Worm (Caenorhabditis elegans) whole organism, young adult: ENCODE results near the gene F09E10.5.
A peak's percentile ranks its signal among the peaks of the same experiment; 100 is the strongest.

Source experiments
- B0019.2 ChIP-seq: fragments of 200-800 bp; sonication (Bioruptor generic); conservative IDR thresholded peaks from 2 replicates; pipeline ENCODE4 v1.3.6; 2022; ENCODE audit warnings: missing genetic modification reagents, missing genetic modification characterization, missing compliant biosample characterization
- B0336.3 ChIP-seq: fragments of 200-800 bp; sonication (Bioruptor generic); IDR thresholded peaks from 2 replicates; pipeline ENCODE4 v1.3.6; 2022; ENCODE audit warnings: missing genetic modification characterization, missing compliant biosample characterization
- C17E4.6 ChIP-seq: fragments of 200-800 bp; sonication (Bioruptor generic); IDR thresholded peaks from 2 replicates; pipeline ENCODE4 v1.3.6; 2022; ENCODE audit warnings: missing genetic modification reagents, missing genetic modification characterization, missing compliant biosample characterization
- D2030.7 ChIP-seq: fragments of 200-800 bp; sonication (Bioruptor generic); IDR thresholded peaks from 2 replicates; pipeline ENCODE4 v1.3.6; 2022; ENCODE audit warnings: missing genetic modification reagents, missing genetic modification characterization, missing compliant biosample characterization
- F37B4.10 ChIP-seq: fragments of 200-800 bp; sonication (Bioruptor generic); IDR thresholded peaks from 2 replicates; pipeline ENCODE4 v1.3.6; 2022; ENCODE audit warnings: missing genetic modification characterization, missing compliant biosample characterization
- F57A8.1 ChIP-seq: fragments of 200-800 bp; sonication (Bioruptor generic); optimal IDR thresholded peaks from 2 replicates; lab custom pipeline; 2018; ENCODE audit warnings: mild to moderate bottlenecking, missing genetic modification characterization, moderate library complexity, missing compliant biosample characterization
- F57C9.4 ChIP-seq: sonication (generic microtip); optimal IDR thresholded peaks from 2 replicates; lab custom pipeline; 2017; ENCODE audit warnings: mild to moderate bottlenecking, missing genetic modification characterization, missing compliant biosample characterization
- K11D2.4 ChIP-seq: fragments of 200-800 bp; sonication (Bioruptor generic); IDR thresholded peaks from 2 replicates; pipeline ENCODE4 v1.3.6; 2022; ENCODE audit warnings: missing genetic modification reagents, missing genetic modification characterization, missing compliant biosample characterization
- T07F8.4 ChIP-seq: sonication (generic microtip); optimal IDR thresholded peaks from 2 replicates; lab custom pipeline; 2016; ENCODE audit warnings: mild to moderate bottlenecking, missing genetic modification characterization, moderate library complexity, missing compliant biosample characterization
- aptf-2 ChIP-seq: fragments of 200-800 bp; sonication (Bioruptor generic); conservative IDR thresholded peaks from 2 replicates; pipeline ENCODE4 v1.3.6; 2022; ENCODE audit warnings: missing genetic modification reagents, missing genetic modification characterization, missing compliant biosample characterization
- athp-1 ChIP-seq: sonication (generic microtip); optimal IDR thresholded peaks from 2 replicates; lab custom pipeline; 2017; ENCODE audit warnings: mild to moderate bottlenecking, missing genetic modification characterization, missing compliant biosample characterization
- cebp-1 ChIP-seq, 2 experiments: fragments of 200-800 bp in 1 of 2; sonication (Bioruptor generic) in 1 of 2; sonication (generic microtip) in 1 of 2; IDR thresholded peaks in 1 of 2; optimal IDR thresholded peaks in 1 of 2; 2 replicates each; pipeline versions ENCODE4 v1.3.6 to Lab custom; 2017 to 2022; ENCODE audit warnings: missing compliant biosample characterization in 2 of 2, missing genetic modification characterization in 2 of 2, mild to moderate bottlenecking in 1 of 2, missing genetic modification reagents in 1 of 2, moderate library complexity in 1 of 2
- ceh-27 ChIP-seq: fragments of 200-800 bp; sonication (Bioruptor generic); optimal IDR thresholded peaks from 2 replicates; lab custom pipeline; 2018; ENCODE audit warnings: mild to moderate bottlenecking, missing genetic modification characterization, moderate library complexity, missing compliant biosample characterization
- die-1 ChIP-seq: sonication (generic microtip); optimal IDR thresholded peaks from 2 replicates; lab custom pipeline; 2016; ENCODE audit warnings: missing genotype, mild to moderate bottlenecking, missing genetic modification characterization, missing compliant biosample characterization
- dox-1 ChIP-seq: fragments of 200-800 bp; sonication (Bioruptor generic); IDR thresholded peaks from 2 replicates; pipeline ENCODE4 v1.3.6; 2022; ENCODE audit warnings: missing genetic modification reagents, missing genetic modification characterization, missing compliant biosample characterization
- efl-1 ChIP-seq: fragments of 150-350 bp; optimal IDR thresholded peaks from 2 replicates; lab custom pipeline; 2014; ENCODE audit warnings: missing biosample characterization, missing genetic modification reagents, missing genetic modification characterization
- egl-18 ChIP-seq: fragments of 200-800 bp; sonication (Bioruptor generic); IDR thresholded peaks from 2 replicates; pipeline ENCODE4 v1.3.6; 2022; ENCODE audit warnings: missing genetic modification reagents, missing genetic modification characterization, missing compliant biosample characterization
- hmg-20 ChIP-seq: fragments of 200-800 bp; sonication (Bioruptor generic); IDR thresholded peaks from 2 replicates; pipeline ENCODE4 v1.3.6; 2022; ENCODE audit warnings: missing genetic modification reagents, missing genetic modification characterization, missing compliant biosample characterization
- hrde-1 ChIP-seq: sonication (generic microtip); optimal IDR thresholded peaks from 2 replicates; lab custom pipeline; 2016; ENCODE audit warnings: missing genetic modification characterization, mild to moderate bottlenecking, missing compliant biosample characterization, moderate library complexity, missing genotype, missing genetic modification reagents, borderline replicate concordance
- hsf-1 ChIP-seq: fragments of 200-800 bp; sonication (Bioruptor generic); IDR thresholded peaks from 2 replicates; pipeline ENCODE4 v1.3.6; 2022; ENCODE audit warnings: missing genetic modification reagents, missing genetic modification characterization, missing compliant biosample characterization
- lin-40 ChIP-seq: sonication (generic microtip); optimal IDR thresholded peaks from 2 replicates; lab custom pipeline; 2016; ENCODE audit warnings: missing genetic modification characterization, mild to moderate bottlenecking, missing compliant biosample characterization, missing genotype, missing genetic modification reagents
- lsl-1 ChIP-seq: fragments of 200-800 bp; sonication (Bioruptor generic); optimal IDR thresholded peaks from 2 replicates; lab custom pipeline; 2018; ENCODE audit warnings: mild to moderate bottlenecking, missing genetic modification characterization, moderate library complexity, missing compliant biosample characterization
- lsy-27 ChIP-seq: sonication (generic microtip); optimal IDR thresholded peaks from 2 replicates; lab custom pipeline; 2017; ENCODE audit warnings: missing genetic modification characterization, mild to moderate bottlenecking, missing compliant biosample characterization, antibody characterized with exemption, missing genotype, borderline replicate concordance; ENCODE audit not compliant: insufficient read depth
- madf-3 ChIP-seq: fragments of 200-800 bp; sonication (Bioruptor generic); IDR thresholded peaks from 2 replicates; pipeline ENCODE4 v1.3.6; 2022; ENCODE audit warnings: missing genetic modification reagents, missing genetic modification characterization, missing compliant biosample characterization
- nfya-1 ChIP-seq: sonication (generic microtip); optimal IDR thresholded peaks from 2 replicates; lab custom pipeline; 2017; ENCODE audit warnings: antibody characterized with exemption, missing compliant biosample characterization, missing genetic modification characterization, borderline replicate concordance; ENCODE audit not compliant: insufficient read depth
- nhr-179 ChIP-seq: sonication (generic microtip); optimal IDR thresholded peaks from 2 replicates; lab custom pipeline; 2016; ENCODE audit warnings: mild to moderate bottlenecking, missing genetic modification characterization, missing compliant biosample characterization
- nhr-90 ChIP-seq: sonication (generic microtip); optimal IDR thresholded peaks from 2 replicates; lab custom pipeline; 2016; ENCODE audit warnings: missing genotype, mild to moderate bottlenecking, missing genetic modification characterization, missing compliant biosample characterization
- rpc-1 ChIP-seq, 2 experiments: fragments of 150-350 bp in 1 of 2; sonication (generic microtip) in 1 of 2; optimal IDR thresholded peaks; 2 replicates each; lab custom pipeline; 2014 to 2018; ENCODE audit warnings: missing biosample characterization in 1 of 2, missing genetic modification characterization in 1 of 2, missing genetic modification reagents in 1 of 2, missing genotype in 1 of 2
- sdz-38 ChIP-seq: sonication (generic microtip); optimal IDR thresholded peaks from 2 replicates; lab custom pipeline; 2016; ENCODE audit warnings: missing genotype, missing genetic modification characterization, missing compliant biosample characterization
- sea-2 ChIP-seq: fragments of 200-800 bp; sonication (Bioruptor generic); IDR thresholded peaks from 2 replicates; pipeline ENCODE4 v1.3.6; 2022; ENCODE audit warnings: missing genetic modification characterization, missing compliant biosample characterization
- snpc-1.3 ChIP-seq: sonication (generic microtip); optimal IDR thresholded peaks from 2 replicates; lab custom pipeline; 2017; ENCODE audit warnings: missing genetic modification characterization, mild to moderate bottlenecking, missing compliant biosample characterization, antibody characterized with exemption, moderate library complexity, missing genotype, missing genetic modification reagents; ENCODE audit not compliant: insufficient read depth
- zim-3 ChIP-seq: sonication (generic microtip); optimal IDR thresholded peaks from 2 replicates; lab custom pipeline; 2017; ENCODE audit warnings: mild to moderate bottlenecking, missing genetic modification characterization, moderate library complexity, missing compliant biosample characterization
- ztf-6 ChIP-seq: fragments of 200-800 bp; sonication (Bioruptor generic); IDR thresholded peaks from 2 replicates; pipeline ENCODE4 v1.3.6; 2022; ENCODE audit warnings: missing genetic modification reagents, missing genetic modification characterization, missing compliant biosample characterization

F09E10.5 gene

ce11 chrX:1479637-1480036 lies 14.5 kb downstream of the F09E10.5 start:
- no peak for TF ChIP-seq K11D2.4 (GFP tag; lab: Robert Waterston, UW)
- no peak for TF ChIP-seq dox-1 (GFP tag; lab: Robert Waterston, UW)
- TF ChIP-seq aptf-2 (GFP tag; lab: Robert Waterston, UW): no peak
- no peak for TF ChIP-seq efl-1
- no peak for TF ChIP-seq ztf-6 (GFP tag; lab: Robert Waterston, UW)
- no peak for TF ChIP-seq sea-2 (GFP tag; lab: Robert Waterston, UW)
- TF ChIP-seq C17E4.6 (GFP tag; lab: Robert Waterston, UW): no peak
- TF ChIP-seq D2030.7 (GFP tag; lab: Robert Waterston, UW): no peak
- no peak for TF ChIP-seq sdz-38 (tag; lab: Kevin White, UChicago)
- no peak for TF ChIP-seq madf-3 (GFP tag; lab: Robert Waterston, UW)
- TF ChIP-seq B0336.3: no peak
- TF ChIP-seq hmg-20 (GFP tag; lab: Robert Waterston, UW): no peak
- TF ChIP-seq hrde-1 (tag; lab: Kevin White, UChicago): no peak
- TF ChIP-seq rpc-1 (optimal IDR thresholded peaks at IDR 0.05; lab: Kevin White, UChicago): no peak
- no peak for TF ChIP-seq rpc-1 (tag; optimal IDR thresholded peaks at IDR 0.05; lab: Kevin White, UChicago)
- no peak for TF ChIP-seq B0019.2
- TF ChIP-seq egl-18: no peak
- TF ChIP-seq T07F8.4 (tag; lab: Kevin White, UChicago): no peak
- no peak for TF ChIP-seq snpc-1.3 (tag; lab: Kevin White, UChicago)
- no peak for TF ChIP-seq nhr-90

ce11 chrX:1479190-1479589 lies 15.0 kb downstream of the F09E10.5 start, which contains the start of gene acly-1:
TSS of gene acly-1 (plus strand) at chrX:1479542.
- TF ChIP-seq ceh-27 (GFP tag; lab: Kevin White, UChicago) (no peak), lsy-27 (tag; lab: Kevin White, UChicago) (no peak), nfya-1 (no peak), lsl-1 (GFP tag; lab: Kevin White, UChicago) (no peak), cebp-1 (GFP tag; IDR thresholded peaks at IDR 0.05; lab: Robert Waterston, UW) (peak; percentile 89), cebp-1 (tag; optimal IDR thresholded peaks at IDR 0.05; lab: Kevin White, UChicago) (peak; percentile 93), B0019.2 (no peak)

DNA sequence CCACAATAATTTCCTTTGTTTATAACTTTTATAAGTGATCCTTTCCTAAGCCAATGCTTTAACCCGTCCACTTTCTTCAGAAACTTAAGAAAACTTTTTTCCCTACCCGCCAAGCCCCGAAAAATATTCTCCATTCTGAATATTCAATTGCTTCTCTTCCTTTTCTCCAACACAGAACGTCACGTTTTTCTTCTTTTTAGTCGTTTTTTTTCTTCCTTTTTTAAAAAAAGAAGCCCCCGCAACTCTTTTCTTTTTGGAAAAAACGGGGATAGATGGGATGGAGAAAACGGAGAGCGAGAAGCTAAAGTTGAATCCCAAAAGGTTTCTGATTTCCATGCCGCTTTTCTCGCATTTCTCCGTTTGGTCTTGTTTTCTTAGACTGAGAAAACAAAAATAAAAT lies 15.6 kb downstream of the F09E10.5 start:
- TF ChIP-seq zim-3 (no peak), athp-1 (tag; lab: Kevin White, UChicago) (no peak), lin-40 (tag; lab: Kevin White, UChicago) (no peak), dox-1 (GFP tag; lab: Robert Waterston, UW) (no peak), hsf-1 (GFP tag; lab: Robert Waterston, UW) (no peak), nhr-179 (tag; lab: Kevin White, UChicago) (no peak), F57C9.4 (tag; lab: Kevin White, UChicago) (no peak), die-1 (no peak), T07F8.4 (tag; lab: Kevin White, UChicago) (no peak), D2030.7 (GFP tag; lab: Robert Waterston, UW) (no peak), F37B4.10 (GFP tag; lab: Robert Waterston, UW) (no peak), nfya-1 (no peak), lsy-27 (tag; lab: Kevin White, UChicago) (no peak), F57A8.1 (GFP tag; lab: Kevin White, UChicago) (no peak)
